Fruit fly (Drosophila melanogaster) whole organism, prepupa: ENCODE measurements around the gene Elo68alpha.

ENCODE experiments used
- Blimp-1 ChIP-seq: fragments of 200-800 bp; sonication (Bioruptor generic); optimal IDR thresholded peaks from 3 replicates; lab custom pipeline; 2017; ENCODE audit warnings: missing biosample characterization, missing genetic modification characterization, mild to moderate bottlenecking, moderate library complexity, missing genetic modification reagents
- CG10631 ChIP-seq: fragments of 200-800 bp; sonication (Bioruptor generic); optimal IDR thresholded peaks from 2 replicates; lab custom pipeline; 2016; ENCODE audit warnings: missing biosample characterization, missing genetic modification characterization
- CG10669 ChIP-seq: fragments of 200-800 bp; sonication (Bioruptor generic); optimal IDR thresholded peaks from 3 replicates; lab custom pipeline; 2018; ENCODE audit warnings: missing biosample characterization, mild to moderate bottlenecking, missing genetic modification characterization, moderate library complexity
- CG11294 ChIP-seq: fragments of 200-800 bp; sonication (Bioruptor generic); IDR thresholded peaks from 2 replicates; pipeline ENCODE4 v1.3.6; 2022; ENCODE audit warnings: missing biosample characterization, missing genetic modification characterization
- CG11902 ChIP-seq: fragments of 200-800 bp; sonication (Bioruptor generic); optimal IDR thresholded peaks from 3 replicates; lab custom pipeline; 2016; ENCODE audit warnings: missing biosample characterization, missing genetic modification characterization
- CG15336 ChIP-seq: fragments of 200-800 bp; sonication (Bioruptor generic); IDR thresholded peaks from 2 replicates; pipeline ENCODE4 v1.3.6; 2022; ENCODE audit warnings: missing biosample characterization, missing genetic modification characterization
- CG1621 ChIP-seq: fragments of 200-800 bp; sonication (Bioruptor generic); optimal IDR thresholded peaks from 3 replicates; lab custom pipeline; 2018; ENCODE audit warnings: missing biosample characterization, mild to moderate bottlenecking, missing genetic modification characterization
- CG16779 ChIP-seq: fragments of 200-800 bp; sonication (Bioruptor generic); optimal IDR thresholded peaks from 3 replicates; lab custom pipeline; 2017; ENCODE audit warnings: missing biosample characterization, mild to moderate bottlenecking, missing genetic modification characterization
- CG3032 ChIP-seq: fragments of 200-800 bp; optimal IDR thresholded peaks from 2 replicates; lab custom pipeline; 2019; ENCODE audit warnings: missing biosample characterization, mild to moderate bottlenecking, missing genetic modification characterization, moderate library complexity
- CG31627 ChIP-seq: fragments of 200-800 bp; sonication (Bioruptor generic); optimal IDR thresholded peaks from 3 replicates; lab custom pipeline; 2016; ENCODE audit warnings: missing biosample characterization, missing genetic modification characterization
- CG32006 ChIP-seq: fragments of 200-800 bp; sonication (Bioruptor generic); optimal IDR thresholded peaks from 3 replicates; lab custom pipeline; 2017; ENCODE audit warnings: missing biosample characterization, mild to moderate bottlenecking, missing genetic modification characterization
- CG34406 ChIP-seq: fragments of 200-800 bp; sonication (Bioruptor generic); optimal IDR thresholded peaks from 3 replicates; lab custom pipeline; 2016; ENCODE audit warnings: missing biosample characterization, missing genetic modification characterization
- CG4318 ChIP-seq: fragments of 200-800 bp; sonication (Bioruptor generic); optimal IDR thresholded peaks from 3 replicates; lab custom pipeline; 2017; ENCODE audit warnings: missing biosample characterization, mild to moderate bottlenecking, missing genetic modification characterization
- CG6163 ChIP-seq: fragments of 200-800 bp; sonication (Bioruptor generic); IDR thresholded peaks from 3 replicates; pipeline ENCODE4 v1.3.6; 2022; ENCODE audit warnings: missing biosample characterization, missing genetic modification characterization
- CG6276 ChIP-seq: fragments of 200-800 bp; sonication (Bioruptor generic); optimal IDR thresholded peaks from 2 replicates; lab custom pipeline; 2017; ENCODE audit warnings: missing biosample characterization, mild to moderate bottlenecking, missing genetic modification characterization
- CG6792 ChIP-seq: fragments of 200-800 bp; sonication (Bioruptor generic); optimal IDR thresholded peaks from 3 replicates; lab custom pipeline; 2016; ENCODE audit warnings: missing biosample characterization, missing genetic modification characterization
- CG6854 ChIP-seq: fragments of 200-800 bp; sonication (Bioruptor generic); optimal IDR thresholded peaks from 2 replicates; lab custom pipeline; 2017; ENCODE audit warnings: missing biosample characterization, mild to moderate bottlenecking, missing genetic modification characterization
- CG7368 ChIP-seq: fragments of 200-800 bp; sonication (Bioruptor generic); optimal IDR thresholded peaks from 3 replicates; lab custom pipeline; 2016; ENCODE audit warnings: missing biosample characterization, missing genetic modification characterization
- CG8119 ChIP-seq: fragments of 200-800 bp; sonication (Bioruptor generic); IDR thresholded peaks from 3 replicates; pipeline ENCODE4 v1.3.6; 2022; ENCODE audit warnings: missing biosample characterization, missing genetic modification characterization
- CG8319 ChIP-seq: fragments of 200-800 bp; sonication (Bioruptor generic); optimal IDR thresholded peaks from 3 replicates; lab custom pipeline; 2016; ENCODE audit warnings: missing biosample characterization, missing genetic modification characterization
- CG8632 ChIP-seq: fragments of 200-800 bp; sonication (Bioruptor generic); optimal IDR thresholded peaks from 3 replicates; lab custom pipeline; 2016; ENCODE audit warnings: missing biosample characterization, missing genetic modification characterization
- CG9139 ChIP-seq: fragments of 200-800 bp; sonication (Bioruptor generic); optimal IDR thresholded peaks from 3 replicates; lab custom pipeline; 2017; ENCODE audit warnings: missing biosample characterization, mild to moderate bottlenecking, missing genetic modification characterization
- Eip78C ChIP-seq: fragments of 200-800 bp; sonication (Bioruptor generic); peaks from one replicate; lab custom pipeline; 2016; ENCODE audit warnings: missing biosample characterization, missing genetic modification characterization
- Eip93F ChIP-seq: fragments of 200-800 bp; sonication (Bioruptor generic); optimal IDR thresholded peaks from 2 replicates; lab custom pipeline; 2016; ENCODE audit warnings: missing biosample characterization, mild to moderate bottlenecking, missing genetic modification characterization
- Ets21C ChIP-seq: fragments of 200-800 bp; sonication (Bioruptor generic); optimal IDR thresholded peaks from 3 replicates; lab custom pipeline; 2016; ENCODE audit warnings: missing biosample characterization, missing genetic modification characterization
- Hr38 ChIP-seq: sonication (Bioruptor generic); optimal IDR thresholded peaks from 2 replicates; lab custom pipeline; 2016; ENCODE audit warnings: missing biosample characterization, missing genetic modification characterization
- Lpt ChIP-seq: fragments of 200-800 bp; sonication (Bioruptor generic); optimal IDR thresholded peaks from 3 replicates; lab custom pipeline; 2016; ENCODE audit warnings: missing biosample characterization, missing genetic modification characterization
- Sox102F ChIP-seq: fragments of 200-800 bp; sonication (Bioruptor generic); optimal IDR thresholded peaks from 2 replicates; lab custom pipeline; 2016; ENCODE audit warnings: missing biosample characterization, mild to moderate bottlenecking, missing genetic modification characterization
- Sox14 ChIP-seq: fragments of 200-800 bp; sonication (Bioruptor generic); optimal IDR thresholded peaks from 3 replicates; lab custom pipeline; 2016; ENCODE audit warnings: missing biosample characterization, missing genetic modification characterization
- Sox15 ChIP-seq: fragments of 200-800 bp; sonication (Bioruptor generic); optimal IDR thresholded peaks from 3 replicates; lab custom pipeline; 2016; ENCODE audit warnings: missing biosample characterization, missing genetic modification characterization
- achi ChIP-seq: fragments of 200-800 bp; sonication (Bioruptor generic); optimal IDR thresholded peaks from 3 replicates; lab custom pipeline; 2016; ENCODE audit warnings: missing biosample characterization, missing genetic modification characterization
- acj6 ChIP-seq: fragments of 200-800 bp; sonication (Bioruptor generic); optimal IDR thresholded peaks from 3 replicates; lab custom pipeline; 2016; ENCODE audit warnings: missing biosample characterization, missing genetic modification characterization
- cyc ChIP-seq: fragments of 200-800 bp; sonication (Bioruptor generic); optimal IDR thresholded peaks from 3 replicates; lab custom pipeline; 2016; ENCODE audit warnings: missing biosample characterization, missing genetic modification characterization
- dsx ChIP-seq: fragments of 200-800 bp; optimal IDR thresholded peaks from 3 replicates; lab custom pipeline; 2019; ENCODE audit warnings: missing biosample characterization, mild to moderate bottlenecking, missing genetic modification characterization, moderate library complexity; ENCODE audit not compliant: poor library complexity, severe bottlenecking
- eg ChIP-seq: fragments of 200-800 bp; sonication (Bioruptor generic); IDR thresholded peaks from 3 replicates; pipeline ENCODE4 v1.3.6; 2022; ENCODE audit warnings: missing biosample characterization, missing genetic modification characterization
- esn ChIP-seq: fragments of 200-800 bp; sonication (Bioruptor generic); optimal IDR thresholded peaks from 2 replicates; lab custom pipeline; 2016; ENCODE audit warnings: missing biosample characterization, mild to moderate bottlenecking, missing genetic modification characterization, moderate library complexity
- fd59A ChIP-seq: fragments of 200-800 bp; sonication (Bioruptor generic); optimal IDR thresholded peaks from 2 replicates; lab custom pipeline; 2017; ENCODE audit warnings: missing biosample characterization, mild to moderate bottlenecking, missing genetic modification characterization, missing genetic modification reagents
- fd85E ChIP-seq: fragments of 200-800 bp; sonication (Bioruptor generic); optimal IDR thresholded peaks from 3 replicates; lab custom pipeline; 2016; ENCODE audit warnings: missing biosample characterization, missing genetic modification characterization
- fkh ChIP-seq: fragments of 200-800 bp; sonication (Bioruptor generic); optimal IDR thresholded peaks from 3 replicates; lab custom pipeline; 2017; ENCODE audit warnings: missing biosample characterization, mild to moderate bottlenecking, missing genetic modification characterization, moderate library complexity
- lz ChIP-seq: fragments of 200-800 bp; sonication (Bioruptor generic); optimal IDR thresholded peaks from 3 replicates; lab custom pipeline; 2016; ENCODE audit warnings: missing biosample characterization, missing genetic modification characterization
- pdm3 ChIP-seq: fragments of 200-800 bp; sonication (Bioruptor generic); optimal IDR thresholded peaks from 3 replicates; lab custom pipeline; 2016; ENCODE audit warnings: missing biosample characterization, missing genetic modification characterization
- spab ChIP-seq: fragments of 200-800 bp; sonication (Bioruptor generic); optimal IDR thresholded peaks from 2 replicates; lab custom pipeline; 2017; ENCODE audit warnings: missing biosample characterization, mild to moderate bottlenecking, missing genetic modification characterization, missing genetic modification reagents
- ss ChIP-seq, 2 experiments: fragments of 200-800 bp; sonication (Bioruptor generic); optimal IDR thresholded peaks; 2 replicates in 1 of 2; 3 replicates in 1 of 2; lab custom pipeline; 2017 to 2018; ENCODE audit warnings: mild to moderate bottlenecking in 2 of 2, missing biosample characterization in 2 of 2, missing genetic modification characterization in 2 of 2, moderate library complexity in 1 of 2
- svp ChIP-seq: fragments of 200-800 bp; sonication (Bioruptor generic); peaks from one replicate; lab custom pipeline; 2016; ENCODE audit warnings: missing biosample characterization, missing genetic modification characterization
- topi ChIP-seq: fragments of 200-800 bp; sonication (Bioruptor generic); optimal IDR thresholded peaks from 3 replicates; lab custom pipeline; 2016; ENCODE audit warnings: missing biosample characterization, missing genetic modification characterization

Elo68alpha gene

dm6 chr3L:11064689-11065088 lies 38.1 kb downstream of the Elo68alpha start, which contains the start of the genes CG32075, CG45101 and SuUR (continued):
- peak; percentile 78 for TF ChIP-seq CG3032
- peak; percentile 90 for TF ChIP-seq pdm3 (GFP tag; lab: Kevin White, UChicago)
- TF ChIP-seq acj6 (GFP tag; lab: Kevin White, UChicago): peak; percentile 88
- peak; percentile 65 for TF ChIP-seq Hr38 (GFP tag; lab: Kevin White, UChicago)
- TF ChIP-seq CG11294 (GFP tag; lab: Robert Waterston, UW): peak; percentile 80; the same call in 1 of the 2 replicates
- TF ChIP-seq CG8119 (GFP tag; lab: Robert Waterston, UW): peak; percentile 60; the same call in 2 of the 3 replicates
- TF ChIP-seq achi (GFP tag; lab: Kevin White, UChicago): peak; percentile 83
- TF ChIP-seq CG8632 (GFP tag; lab: Kevin White, UChicago): peak; percentile 73
- TF ChIP-seq Eip93F: peak; percentile 38
- TF ChIP-seq CG6792: peak; percentile 80
- peak; percentile 75 for TF ChIP-seq CG10669 (GFP tag; lab: Kevin White, UChicago)
- TF ChIP-seq CG31627 (GFP tag; lab: Kevin White, UChicago): peak; percentile 92
- TF ChIP-seq cyc: peak; percentile 89
- no peak for TF ChIP-seq Blimp-1 (GFP tag; lab: Kevin White, UChicago)

- TF ChIP-seq CG10631 (GFP tag; lab: Kevin White, UChicago) (no peak), CG6854 (GFP tag; lab: Kevin White, UChicago) (no peak), fkh (GFP tag; lab: Kevin White, UChicago) (peak; percentile 5), Hr38 (GFP tag; lab: Kevin White, UChicago) (no peak), Eip78C (GFP tag; lab: Kevin White, UChicago) (peak; percentile 32), svp (GFP tag; lab: Kevin White, UChicago) (no peak), dsx (GFP tag; lab: Kevin White, UChicago) (no peak), CG32006 (GFP tag; lab: Kevin White, UChicago) (no peak), CG7368 (no peak), Blimp-1 (GFP tag; lab: Kevin White, UChicago) (no peak), lz (GFP tag; lab: Kevin White, UChicago) (no peak), CG16779 (tag; lab: Kevin White, UChicago) (no peak)
Measured at dm6 chr3L:11062441-11062840, 40.4 kb downstream of the Elo68alpha start, which contains the start of gene CG32069. TSS of gene CG32069 (minus strand) at chr3L:11062614.

dm6 chr3L:11061200-11061599 lies 41.6 kb downstream of the Elo68alpha start, which contains the start of the genes CG6321 and Blos2:
TSS of gene CG6321 (minus strand) at chr3L:11061224.
TSS of gene Blos2 (plus strand) at chr3L:11061571.
- TF ChIP-seq esn (GFP tag; lab: Kevin White, UChicago): peak; percentile 85
- peak; percentile 76 for TF ChIP-seq lz (GFP tag; lab: Kevin White, UChicago)
- peak; percentile 43 for TF ChIP-seq spab (GFP tag; lab: Kevin White, UChicago)
- peak; percentile 76 for TF ChIP-seq CG6276 (GFP tag; lab: Kevin White, UChicago)
- TF ChIP-seq fd85E (GFP tag; lab: Kevin White, UChicago): no peak
- peak; percentile 73 for TF ChIP-seq achi (GFP tag; lab: Kevin White, UChicago)
- TF ChIP-seq CG9139 (GFP tag; lab: Kevin White, UChicago): peak; percentile 65
- TF ChIP-seq Sox15 (GFP tag; lab: Kevin White, UChicago): peak; percentile 20
- TF ChIP-seq svp (GFP tag; lab: Kevin White, UChicago): no peak
- peak; percentile 73 for TF ChIP-seq acj6 (GFP tag; lab: Kevin White, UChicago)
- peak; percentile 37 for TF ChIP-seq CG4318
- peak; percentile 43 for TF ChIP-seq CG11902 (GFP tag; lab: Kevin White, UChicago)
- no peak for TF ChIP-seq CG1621 (tag; lab: Kevin White, UChicago)
- TF ChIP-seq eg (GFP tag; lab: Robert Waterston, UW): no peak; the same call in 1 of the 3 replicates
- peak; percentile 70 for TF ChIP-seq CG6163
- TF ChIP-seq CG8319 (GFP tag; lab: Kevin White, UChicago): peak; percentile 14
- peak; percentile 69 for TF ChIP-seq CG10631 (GFP tag; lab: Kevin White, UChicago)
- TF ChIP-seq CG31627 (GFP tag; lab: Kevin White, UChicago): peak; percentile 72
- peak; percentile 61 for TF ChIP-seq Lpt (GFP tag; lab: Kevin White, UChicago)
- TF ChIP-seq Sox102F (GFP tag; lab: Kevin White, UChicago): peak; percentile 66
- TF ChIP-seq CG6792: peak; percentile 75
- peak; percentile 74 for TF ChIP-seq CG34406
- TF ChIP-seq CG15336 (GFP tag; lab: Robert Waterston, UW): peak; percentile 85
- TF ChIP-seq Sox14 (GFP tag; lab: Kevin White, UChicago): peak; percentile 76
- TF ChIP-seq CG16779 (tag; lab: Kevin White, UChicago): peak; percentile 33
- TF ChIP-seq Ets21C (GFP tag; lab: Kevin White, UChicago): peak; percentile 35
- peak; percentile 44 for TF ChIP-seq fd59A (GFP tag; lab: Kevin White, UChicago)
- peak; percentile 41; the same call in 1 of the 2 replicates for TF ChIP-seq CG11294 (GFP tag; lab: Robert Waterston, UW)
- peak; percentile 63 for TF ChIP-seq cyc
- TF ChIP-seq ss (GFP tag; optimal IDR thresholded peaks at IDR 0.05; lab: Kevin White, UChicago): peak; percentile 52 to 62
- TF ChIP-seq dsx (GFP tag; lab: Kevin White, UChicago): peak; percentile 83
- TF ChIP-seq topi: peak; percentile 79
- TF ChIP-seq CG32006 (GFP tag; lab: Kevin White, UChicago): peak; percentile 81
